Worm (Caenorhabditis elegans) whole organism, L4/young adult: ENCODE data around the gene ptc-3.
"Not testable (repeated sequence)": the region's sequence is repeated elsewhere in the genome, so short reads cannot be mapped to it uniquely, and the experiment has no call there.

Experiments
- W03F9.2 ChIP-seq: fragments of 150-350 bp; optimal IDR thresholded peaks from 2 replicates; lab custom pipeline; 2014; ENCODE audit warnings: missing biosample characterization, missing genetic modification characterization
- dao-5 ChIP-seq: sonication (generic microtip); optimal IDR thresholded peaks from 2 replicates; lab custom pipeline; 2016; ENCODE audit warnings: missing genotype, missing genetic modification characterization, moderate library complexity, missing compliant biosample characterization
- him-1 ChIP-seq: sonication (generic microtip); optimal IDR thresholded peaks from 2 replicates; lab custom pipeline; 2016; ENCODE audit warnings: missing genotype, missing genetic modification reagents, missing genetic modification characterization, missing compliant biosample characterization

ptc-3 gene

ce11 chrII:2841529-2841928, 10.9 kb downstream of the ptc-3 start, which contains the start of gene Y110A2AL.6:
TSS of gene Y110A2AL.6 (minus strand) at chrII:2841629.
- TF ChIP-seq W03F9.2 (tag; lab: Kevin White, UChicago) (no peak), him-1 (tag; lab: Kevin White, UChicago) (no peak), dao-5 (tag; lab: Kevin White, UChicago) (no peak)

- not testable (repeated sequence) for TF ChIP-seq W03F9.2, dao-5, him-1 (tag; lab: Kevin White, UChicago)
Observed at ce11 chrII:2839004-2839403, 13.4 kb downstream of the ptc-3 start, which contains the start of gene Y110A2AL.4. TSS of gene Y110A2AL.4 (plus strand) at chrII:2839304.

- TF ChIP-seq him-1 (tag; lab: Kevin White, UChicago) (no peak), W03F9.2 (tag; lab: Kevin White, UChicago) (no peak), dao-5 (tag; lab: Kevin White, UChicago) (no peak)
Observed at ce11 chrII:2836853-2837252, 15.5 kb downstream of the ptc-3 start, which contains the start of gene K12H6.7. TSS of gene K12H6.7 (minus strand) at chrII:2836953.

ce11 chrII:2834105-2834504, 18.3 kb downstream of the ptc-3 start:
- TF ChIP-seq W03F9.2 (tag; lab: Kevin White, UChicago) = no peak
- TF ChIP-seq dao-5 (tag; lab: Kevin White, UChicago) = no peak
- no peak for TF ChIP-seq him-1 (tag; lab: Kevin White, UChicago)

ce11 chrII:2832539-2832938, 19.9 kb downstream of the ptc-3 start:
- TF ChIP-seq dao-5 (tag; lab: Kevin White, UChicago) (no peak), W03F9.2 (tag; lab: Kevin White, UChicago) (no peak), him-1 (tag; lab: Kevin White, UChicago) (no peak)

- TF ChIP-seq him-1 (tag; lab: Kevin White, UChicago) = no peak
- TF ChIP-seq W03F9.2 (tag; lab: Kevin White, UChicago) = no peak
- no peak for TF ChIP-seq dao-5 (tag; lab: Kevin White, UChicago)
Observed at ce11 chrII:2832098-2832497, 20.3 kb downstream of the ptc-3 start.

- no peak for TF ChIP-seq him-1 (tag; lab: Kevin White, UChicago)
- no peak for TF ChIP-seq dao-5 (tag; lab: Kevin White, UChicago)
- no peak for TF ChIP-seq W03F9.2 (tag; lab: Kevin White, UChicago)
Observed at ce11 chrII:2831173-2831572, 21.2 kb downstream of the ptc-3 start, which contains the start of gene K12H6.6. TSS of gene K12H6.6 (minus strand) at chrII:2831233.

ce11 chrII:2830144-2830543, 22.2 kb downstream of the ptc-3 start:
- TF ChIP-seq W03F9.2 (tag; lab: Kevin White, UChicago) (no peak), him-1 (tag; lab: Kevin White, UChicago) (no peak), dao-5 (tag; lab: Kevin White, UChicago) (no peak)

- TF ChIP-seq dao-5 (tag; lab: Kevin White, UChicago) = no peak
- no peak for TF ChIP-seq him-1 (tag; lab: Kevin White, UChicago)
- TF ChIP-seq W03F9.2 (tag; lab: Kevin White, UChicago) = no peak
Observed at ce11 chrII:2829482-2829881, 22.9 kb downstream of the ptc-3 start.

- TF ChIP-seq dao-5 (tag; lab: Kevin White, UChicago) = no peak
- no peak for TF ChIP-seq him-1 (tag; lab: Kevin White, UChicago)
- TF ChIP-seq W03F9.2 (tag; lab: Kevin White, UChicago) = no peak
Observed at ce11 chrII:2827859-2828403, 24.5 kb downstream of the ptc-3 start, which contains the start of gene K12H6.8. TSS of gene K12H6.8 (plus strand) at chrII:2827896.

- TF ChIP-seq W03F9.2 (tag; lab: Kevin White, UChicago) (no peak), him-1 (tag; lab: Kevin White, UChicago) (no peak), dao-5 (tag; lab: Kevin White, UChicago) (no peak)
Observed at ce11 chrII:2826073-2826472, 26.3 kb downstream of the ptc-3 start, which contains the start of gene K12H6.5. TSS of gene K12H6.5 (minus strand) at chrII:2826173.

ce11 chrII:2824169-2824568, 28.2 kb downstream of the ptc-3 start, which contains the start of the genes K12H6.4 and K12H6.9:
TSS of gene K12H6.4 (minus strand) at chrII:2824269.
TSS of gene K12H6.9 (plus strand) at chrII:2824404.
- TF ChIP-seq dao-5 (tag; lab: Kevin White, UChicago) = no peak
- no peak for TF ChIP-seq W03F9.2 (tag; lab: Kevin White, UChicago)
- no peak for TF ChIP-seq him-1 (tag; lab: Kevin White, UChicago)

- TF ChIP-seq him-1 (tag; lab: Kevin White, UChicago) (no peak), dao-5 (tag; lab: Kevin White, UChicago) (no peak), W03F9.2 (tag; lab: Kevin White, UChicago) (no peak)
Observed at ce11 chrII:2822435-2822920, 29.9 kb downstream of the ptc-3 start, which contains the start of the genes fut-4 and K12H6.10. TSS of gene fut-4 (minus strand) at chrII:2822535. TSS of gene K12H6.10 (plus strand) at chrII:2822870.
